Fruit fly (Drosophila melanogaster) whole organism, embryonic: ENCODE data around the gene ZnT86D.

ENCODE experiments used
- Adf1 ChIP-seq: fragments of 200-800 bp; sonication (Bioruptor generic); IDR thresholded peaks from 2 replicates; pipeline ENCODE4 v1.3.6; 2022; ENCODE audit warnings: missing biosample characterization, missing genetic modification characterization
- B-H1 ChIP-seq: fragments of 200-800 bp; sonication (Bioruptor generic); IDR thresholded peaks from 3 replicates; pipeline ENCODE4 v1.3.6; 2022; ENCODE audit warnings: missing biosample characterization, missing genetic modification characterization
- CG10147 ChIP-seq: fragments of 200-800 bp; sonication (Bioruptor generic); optimal IDR thresholded peaks from 2 replicates; lab custom pipeline; 2019; ENCODE audit warnings: missing biosample characterization, mild to moderate bottlenecking, missing genetic modification characterization, moderate library complexity
- CG11398 ChIP-seq: fragments of 200-800 bp; sonication (Bioruptor generic); optimal IDR thresholded peaks from 2 replicates; lab custom pipeline; 2016; ENCODE audit warnings: missing biosample characterization, missing genetic modification characterization
- CG12236 ChIP-seq: fragments of 200-800 bp; sonication (Bioruptor generic); optimal IDR thresholded peaks from 2 replicates; lab custom pipeline; 2016; ENCODE audit warnings: missing biosample characterization, missing genetic modification characterization
- CG14014 ChIP-seq: fragments of 200-800 bp; sonication (Bioruptor generic); IDR thresholded peaks from 2 replicates; pipeline ENCODE4 v1.3.6; 2022; ENCODE audit warnings: missing biosample characterization, missing genetic modification characterization
- CG14050 ChIP-seq: fragments of 200-800 bp; sonication (Bioruptor generic); IDR thresholded peaks from 3 replicates; pipeline ENCODE4 v1.3.6; 2022; ENCODE audit warnings: missing biosample characterization, missing genetic modification characterization
- CG16863 ChIP-seq: fragments of 200-800 bp; sonication (Bioruptor generic); optimal IDR thresholded peaks from 3 replicates; lab custom pipeline; 2016; ENCODE audit warnings: missing biosample characterization, missing genetic modification characterization
- CG17328 ChIP-seq: fragments of 200-800 bp; sonication (Bioruptor generic); IDR thresholded peaks from 2 replicates; pipeline ENCODE4 v1.3.6; 2022; ENCODE audit warnings: missing biosample characterization, missing genetic modification characterization
- CG18599 ChIP-seq: fragments of 200-800 bp; sonication (Bioruptor generic); optimal IDR thresholded peaks from 3 replicates; lab custom pipeline; 2017; ENCODE audit warnings: missing biosample characterization, missing genetic modification characterization, mild to moderate bottlenecking, moderate library complexity, missing genetic modification reagents
- CG2202 ChIP-seq: fragments of 200-800 bp; sonication (Bioruptor generic); optimal IDR thresholded peaks from 2 replicates; lab custom pipeline; 2018; ENCODE audit warnings: missing biosample characterization, mild to moderate bottlenecking, missing genetic modification characterization
- CG30431 ChIP-seq: fragments of 200-800 bp; sonication (Bioruptor generic); optimal IDR thresholded peaks from 2 replicates; lab custom pipeline; 2017; ENCODE audit warnings: missing biosample characterization, missing genetic modification characterization
- CG33213 ChIP-seq: fragments of 200-800 bp; sonication (Bioruptor generic); optimal IDR thresholded peaks from 3 replicates; lab custom pipeline; 2016; ENCODE audit warnings: missing biosample characterization, missing genetic modification characterization
- CG3838 ChIP-seq: fragments of 200-800 bp; sonication (Bioruptor generic); optimal IDR thresholded peaks from 3 replicates; lab custom pipeline; 2016; ENCODE audit warnings: missing biosample characterization, missing genetic modification characterization
- CG4282 ChIP-seq: fragments of 200-800 bp; sonication (Bioruptor generic); optimal IDR thresholded peaks from 2 replicates; lab custom pipeline; 2016; ENCODE audit warnings: missing biosample characterization, missing genetic modification characterization
- CG4617 ChIP-seq: fragments of 200-800 bp; sonication (Bioruptor generic); optimal IDR thresholded peaks from 3 replicates; lab custom pipeline; 2016; ENCODE audit warnings: missing biosample characterization, missing genetic modification characterization, borderline replicate concordance
- CG6765 ChIP-seq: fragments of 200-800 bp; sonication (Bioruptor generic); optimal IDR thresholded peaks from 3 replicates; lab custom pipeline; 2017; ENCODE audit warnings: missing biosample characterization, mild to moderate bottlenecking, missing genetic modification characterization
- CG7745 ChIP-seq: fragments of 200-800 bp; sonication (Bioruptor generic); optimal IDR thresholded peaks from 2 replicates; lab custom pipeline; 2018; ENCODE audit warnings: missing biosample characterization, mild to moderate bottlenecking, missing genetic modification characterization, moderate library complexity
- CG8944 ChIP-seq: fragments of 200-800 bp; sonication (Bioruptor generic); optimal IDR thresholded peaks from 3 replicates; lab custom pipeline; 2016; ENCODE audit warnings: missing biosample characterization, missing genetic modification characterization
- CG9609 ChIP-seq: fragments of 200-800 bp; sonication (Bioruptor generic); optimal IDR thresholded peaks from 3 replicates; lab custom pipeline; 2016; ENCODE audit warnings: missing biosample characterization, missing genetic modification characterization
- CG9727 ChIP-seq: fragments of 200-800 bp; sonication (Bioruptor generic); optimal IDR thresholded peaks from 3 replicates; lab custom pipeline; 2017; ENCODE audit warnings: missing biosample characterization, mild to moderate bottlenecking, missing genetic modification characterization
- CG9932 ChIP-seq: fragments of 200-800 bp; sonication (Bioruptor generic); IDR thresholded peaks from 2 replicates; pipeline ENCODE4 v1.3.6; 2022; ENCODE audit warnings: missing biosample characterization, missing genetic modification characterization
- CHES-1-like ChIP-seq: fragments of 200-800 bp; sonication (Bioruptor generic); optimal IDR thresholded peaks from 2 replicates; lab custom pipeline; 2016; ENCODE audit warnings: missing biosample characterization, missing genetic modification characterization
- Camta ChIP-seq: fragments of 200-800 bp; sonication (Bioruptor generic); optimal IDR thresholded peaks from 2 replicates; lab custom pipeline; 2016; ENCODE audit warnings: missing biosample characterization, missing genetic modification characterization
- Elba2 ChIP-seq: fragments of 200-800 bp; sonication (Bioruptor generic); optimal IDR thresholded peaks from 3 replicates; lab custom pipeline; 2016; ENCODE audit warnings: missing biosample characterization, missing genetic modification characterization
- HLH54F ChIP-seq: fragments of 200-800 bp; sonication (Bioruptor generic); optimal IDR thresholded peaks from 3 replicates; lab custom pipeline; 2016; ENCODE audit warnings: missing biosample characterization, missing genetic modification characterization
- Sry-β ChIP-seq: fragments of 200-800 bp; sonication (Bioruptor generic); optimal IDR thresholded peaks from 2 replicates; lab custom pipeline; 2018; ENCODE audit warnings: missing biosample characterization, mild to moderate bottlenecking, missing genetic modification characterization, moderate library complexity
- Ssrp ChIP-seq: fragments of 200-800 bp; sonication (Bioruptor generic); optimal IDR thresholded peaks from 2 replicates; lab custom pipeline; 2018; ENCODE audit warnings: missing biosample characterization, mild to moderate bottlenecking, missing genetic modification characterization, moderate library complexity
- Trl ChIP-seq, 3 experiments: fragments of >200 bp in 2 of 3; fragments of 200-800 bp in 1 of 3; sonication (Bioruptor generic) in 1 of 3; optimal IDR thresholded peaks; 2 replicates in 1 of 3; 3 replicates in 2 of 3; lab custom pipeline; 2016 to 2017; ENCODE audit warnings: missing biosample characterization in 1 of 3, missing genetic modification characterization in 1 of 3
- amos ChIP-seq: fragments of 200-800 bp; sonication (Bioruptor generic); IDR thresholded peaks from 2 replicates; pipeline ENCODE4 v1.3.6; 2022; ENCODE audit warnings: missing biosample characterization, missing genetic modification characterization; ENCODE audit not compliant: partially characterized antibody
- bbx ChIP-seq: fragments of 200-800 bp; sonication (Bioruptor generic); IDR thresholded peaks from 2 replicates; pipeline ENCODE4 v1.3.6; 2022; ENCODE audit warnings: missing biosample characterization, missing genetic modification characterization; ENCODE audit not compliant: partially characterized antibody
- fru ChIP-seq: fragments of >200 bp; optimal IDR thresholded peaks from 2 replicates; lab custom pipeline; 2017
- gcm ChIP-seq: fragments of 200-800 bp; sonication (Bioruptor generic); optimal IDR thresholded peaks from 2 replicates; lab custom pipeline; 2019; ENCODE audit warnings: missing biosample characterization, mild to moderate bottlenecking, missing genetic modification characterization, moderate library complexity
- gem ChIP-seq: fragments of 200-800 bp; sonication (Bioruptor generic); optimal IDR thresholded peaks from 2 replicates; lab custom pipeline; 2019; ENCODE audit warnings: missing biosample characterization, mild to moderate bottlenecking, missing genetic modification characterization, moderate library complexity
- gfzf ChIP-seq: fragments of 200-800 bp; sonication (Bioruptor generic); optimal IDR thresholded peaks from 2 replicates; lab custom pipeline; 2016; ENCODE audit warnings: missing biosample characterization, mild to moderate bottlenecking, missing genetic modification characterization, moderate library complexity
- luna ChIP-seq: fragments of 200-800 bp; sonication (Bioruptor generic); optimal IDR thresholded peaks from 2 replicates; lab custom pipeline; 2016; ENCODE audit warnings: missing biosample characterization, missing genetic modification characterization
- nerfin-2 ChIP-seq: fragments of 200-800 bp; sonication (Bioruptor generic); IDR thresholded peaks from 2 replicates; pipeline ENCODE4 v1.3.6; 2022; ENCODE audit warnings: missing biosample characterization, missing genetic modification characterization; ENCODE audit not compliant: partially characterized antibody
- nom ChIP-seq: fragments of 200-800 bp; sonication (Bioruptor generic); optimal IDR thresholded peaks from 2 replicates; lab custom pipeline; 2017; ENCODE audit warnings: missing biosample characterization, missing genetic modification characterization, mild to moderate bottlenecking, moderate library complexity, missing genetic modification reagents
- pb ChIP-seq: fragments of 200-800 bp; sonication (Bioruptor generic); optimal IDR thresholded peaks from 3 replicates; lab custom pipeline; 2016; ENCODE audit warnings: missing biosample characterization, missing genetic modification characterization
- pnt ChIP-seq: fragments of 200-800 bp; sonication (Bioruptor generic); optimal IDR thresholded peaks from 3 replicates; lab custom pipeline; 2016; ENCODE audit warnings: missing biosample characterization, missing genetic modification characterization
- prd ChIP-seq, 3 experiments: fragments of >200 bp in 2 of 3; fragments of 200-800 bp in 1 of 3; sonication (Bioruptor generic) in 1 of 3; optimal IDR thresholded peaks in 2 of 3; IDR thresholded peaks in 1 of 3; 2 replicates in 2 of 3; 3 replicates in 1 of 3; pipeline versions ENCODE4 v1.3.6 to Lab custom; 2017 to 2022; ENCODE audit warnings: missing biosample characterization in 1 of 3, missing genetic modification characterization in 1 of 3
- pum ChIP-seq: fragments of 200-800 bp; sonication (Bioruptor generic); optimal IDR thresholded peaks from 2 replicates; lab custom pipeline; 2016; ENCODE audit warnings: missing biosample characterization, missing genetic modification characterization
- row ChIP-seq: fragments of 200-800 bp; sonication (Bioruptor generic); IDR thresholded peaks from 3 replicates; pipeline ENCODE4 v1.3.6; 2022; ENCODE audit warnings: missing biosample characterization, missing genetic modification characterization
- so ChIP-seq: fragments of 200-800 bp; sonication (Bioruptor generic); IDR thresholded peaks from 3 replicates; pipeline ENCODE4 v1.3.6; 2022; ENCODE audit warnings: missing biosample characterization, missing genetic modification characterization
- sob ChIP-seq: fragments of 200-800 bp; sonication (Bioruptor generic); IDR thresholded peaks from 2 replicates; pipeline ENCODE4 v1.3.6; 2022; ENCODE audit warnings: missing biosample characterization, missing genetic modification characterization
- unc-4 ChIP-seq: fragments of 200-800 bp; sonication (Bioruptor generic); IDR thresholded peaks from 2 replicates; pipeline ENCODE4 v1.3.6; 2022; ENCODE audit warnings: missing biosample characterization, missing genetic modification characterization; ENCODE audit not compliant: partially characterized antibody
- zf30C ChIP-seq: fragments of 200-800 bp; sonication (Bioruptor generic); optimal IDR thresholded peaks from 3 replicates; lab custom pipeline; 2018; ENCODE audit warnings: missing biosample characterization, mild to moderate bottlenecking, missing genetic modification characterization

The ZnT86D gene

dm6 chr3R:11221437-11222230 lies 7.3 kb upstream of the ZnT86D start, which contains the start of the genes CG6693 and RpL3 (continued):
- TF ChIP-seq Elba2 (GFP tag; lab: Kevin White, UChicago), result no peak
- TF ChIP-seq CG6765 (GFP tag; lab: Kevin White, UChicago), result peak; percentile 93
- no peak for TF ChIP-seq nerfin-2 (GFP tag; lab: Robert Waterston, UW)
- peak; percentile 55 for TF ChIP-seq CG11398 (GFP tag; lab: Kevin White, UChicago)
- no peak for TF ChIP-seq CG30431 (GFP tag; lab: Kevin White, UChicago)
- TF ChIP-seq so, result peak; percentile 78; the same call in 2 of the 3 replicates
- TF ChIP-seq CG2202, result peak; percentile 70
- peak; percentile 36 for TF ChIP-seq row
- TF ChIP-seq CG14014, result peak; percentile 72; the same call in 1 of the 2 replicates
- peak; percentile 25 for TF ChIP-seq CG3838 (GFP tag; lab: Kevin White, UChicago)
- peak; percentile 100 for TF ChIP-seq gfzf (GFP tag; lab: Kevin White, UChicago)
- peak; percentile 31 for TF ChIP-seq pnt (GFP tag; lab: Kevin White, UChicago)
- peak; percentile 53 for TF ChIP-seq HLH54F (GFP tag; lab: Kevin White, UChicago)
- TF ChIP-seq gcm, result peak; percentile 78
- peak; percentile 39 for TF ChIP-seq CG7745
- peak; percentile 4 for TF ChIP-seq CG8944 (GFP tag; lab: Kevin White, UChicago)
- peak; percentile 92 for TF ChIP-seq nom (GFP tag; lab: Kevin White, UChicago)
- no peak for TF ChIP-seq pum
- peak; percentile 50 for TF ChIP-seq CG4617 (GFP tag; lab: Kevin White, UChicago)
- TF ChIP-seq CG17328 (GFP tag; lab: Robert Waterston, UW), result peak; percentile 63
- peak; percentile 87 for TF ChIP-seq CG33213 (GFP tag; lab: Kevin White, UChicago)
- peak; percentile 52 for TF ChIP-seq pb
- TF ChIP-seq CG12236 (GFP tag; lab: Kevin White, UChicago), result peak; percentile 57
- peak; percentile 77 for TF ChIP-seq CG9727
- TF ChIP-seq CG14050 (GFP tag; lab: Robert Waterston, UW), result peak; percentile 40; the same call in 2 of the 3 replicates
- peak; percentile 63; the same call in 1 of the 2 replicates for TF ChIP-seq bbx (GFP tag; lab: Robert Waterston, UW)
- TF ChIP-seq sob (GFP tag; lab: Robert Waterston, UW), result peak; percentile 85
- peak; percentile 53; the same call in 1 of the 2 replicates for TF ChIP-seq Adf1 (GFP tag; lab: Robert Waterston, UW)
- TF ChIP-seq amos (GFP tag; lab: Robert Waterston, UW), result peak; percentile 58
- no peak for TF ChIP-seq prd (optimal IDR thresholded peaks at IDR 0.05; lab: Kevin White, UChicago)
- peak; percentile 43; the same call in 2 of the 3 replicates for TF ChIP-seq prd (GFP tag; IDR thresholded peaks at IDR 0.05; lab: Robert Waterston, UW)
- peak; percentile 53 for TF ChIP-seq gem (tag; lab: Kevin White, UChicago)
- TF ChIP-seq CG10147, result peak; percentile 12
- peak; percentile 5 for TF ChIP-seq CG4282 (GFP tag; lab: Kevin White, UChicago)
- peak; percentile 63 for TF ChIP-seq CG9932 (GFP tag; lab: Robert Waterston, UW)
- no peak for TF ChIP-seq zf30C (GFP tag; lab: Kevin White, UChicago)
- TF ChIP-seq CG16863 (GFP tag; lab: Kevin White, UChicago), result peak; percentile 58
- TF ChIP-seq fru (lab: Kevin White, UChicago), result no peak
- TF ChIP-seq Camta (GFP tag; lab: Kevin White, UChicago), result peak; percentile 38
- peak; percentile 26 for TF ChIP-seq Ssrp (tag; lab: Kevin White, UChicago)
- TF ChIP-seq B-H1 (GFP tag; lab: Robert Waterston, UW), result peak; percentile 23; the same call in 1 of the 3 replicates
- peak; percentile 72 for TF ChIP-seq CG18599 (GFP tag; lab: Kevin White, UChicago)
- peak; percentile 45 for TF ChIP-seq Sry-β
- TF ChIP-seq luna (GFP tag; lab: Kevin White, UChicago), result peak; percentile 50
- 0 out of 2 replicates have a peak, but pooled peaks have one; percentile 34 for TF ChIP-seq unc-4 (GFP tag; lab: Robert Waterston, UW)
- TF ChIP-seq CHES-1-like (GFP tag; lab: Kevin White, UChicago), result peak; percentile 55
- peak in 1 of 2 experiments; percentile 12 for TF ChIP-seq Trl (optimal IDR thresholded peaks at IDR 0.05; lab: Kevin White, UChicago)
- peak; percentile 84 for TF ChIP-seq Trl (GFP tag; optimal IDR thresholded peaks at IDR 0.05; lab: Kevin White, UChicago)
- peak; percentile 51 for TF ChIP-seq CG9609 (GFP tag; lab: Kevin White, UChicago)
